Fruit fly (Drosophila melanogaster): ENCODE results near the gene PolD2.
A peak's percentile ranks its signal among the peaks of the same experiment; 100 is the strongest.

Gene PolD2

dm6 chr3L:1774713-1775648 is at the start of gene PolD2, which contains the start of gene CG13933:
PolD2 (plus strand) TSS chr3L:1775633.
CG13933 (minus strand) TSS chr3L:1775147.
- TF ChIP-seq CG8478 (optimal IDR thresholded peaks at IDR 0.05) (no peak), CTCF (optimal IDR thresholded peaks at IDR 0.05) (no peak)

- TF ChIP-seq CTCF (optimal IDR thresholded peaks at IDR 0.05) (no peak), CG8478 (optimal IDR thresholded peaks at IDR 0.05) (no peak)
Observed at dm6 chr3L:1726747-1727146, 48.7 kb upstream of the PolD2 start.

dm6 chr3L:1727431-1727830 is 48.0 kb upstream of the PolD2 start:
- no peak for TF ChIP-seq CG8478 (optimal IDR thresholded peaks at IDR 0.05)
- no peak for TF ChIP-seq CTCF (optimal IDR thresholded peaks at IDR 0.05)

dm6 chr3L:1729380-1730159 is 45.9 kb upstream of the PolD2 start:
- TF ChIP-seq CTCF (optimal IDR thresholded peaks at IDR 0.05) (no peak), CG8478 (optimal IDR thresholded peaks at IDR 0.05) (no peak)

dm6 chr3L:1730160-1730595 is 45.3 kb upstream of the PolD2 start:
- TF ChIP-seq CG8478 (optimal IDR thresholded peaks at IDR 0.05) (no peak), CTCF (optimal IDR thresholded peaks at IDR 0.05) (no peak)

dm6 chr3L:1730873-1731272 is 44.6 kb upstream of the PolD2 start, which contains the start of gene drpr:
drpr (minus strand) TSS chr3L:1731107.
- TF ChIP-seq CTCF (optimal IDR thresholded peaks at IDR 0.05), result peak; percentile 24 to 40
- TF ChIP-seq CG8478 (optimal IDR thresholded peaks at IDR 0.05), result no peak

- no peak for TF ChIP-seq CG8478 (optimal IDR thresholded peaks at IDR 0.05)
- no peak for TF ChIP-seq CTCF (optimal IDR thresholded peaks at IDR 0.05)
Observed at dm6 chr3L:1735603-1736002, 39.8 kb upstream of the PolD2 start, which contains the start of gene Oseg4. Oseg4 (minus strand) TSS chr3L:1735767.

dm6 chr3L:1737898-1738322 is 37.5 kb upstream of the PolD2 start, which contains the start of gene PIG-Wb:
PIG-Wb (minus strand) TSS chr3L:1738106.
- TF ChIP-seq CG8478 (optimal IDR thresholded peaks at IDR 0.05) (no peak), CTCF (optimal IDR thresholded peaks at IDR 0.05) (no peak)

- TF ChIP-seq CTCF (optimal IDR thresholded peaks at IDR 0.05), result peak in 1 of 2 experiments; percentile 20
- TF ChIP-seq CG8478 (optimal IDR thresholded peaks at IDR 0.05), result no peak
Observed at dm6 chr3L:1738375-1739328, 36.8 kb upstream of the PolD2 start, which contains the start of gene Gk2. Gk2 (plus strand) TSS chr3L:1738407.

- TF ChIP-seq CTCF (optimal IDR thresholded peaks at IDR 0.05) (no peak), CG8478 (optimal IDR thresholded peaks at IDR 0.05) (no peak)
Observed at dm6 chr3L:1739522-1740128, 35.8 kb upstream of the PolD2 start.

dm6 chr3L:1740129-1740975 is 35.1 kb upstream of the PolD2 start:
- TF ChIP-seq CG8478 (optimal IDR thresholded peaks at IDR 0.05) (no peak), CTCF (optimal IDR thresholded peaks at IDR 0.05) (no peak)

- TF ChIP-seq CTCF (optimal IDR thresholded peaks at IDR 0.05), result no peak
- TF ChIP-seq CG8478 (optimal IDR thresholded peaks at IDR 0.05), result no peak
Observed at dm6 chr3L:1741107-1741506, 34.3 kb upstream of the PolD2 start.
